Fruit fly (Drosophila melanogaster) whole organism, wandering third instar larva: ENCODE data around the gene CG13062.

Experiments used
- Hr78 ChIP-seq: fragments of >200 bp; optimal IDR thresholded peaks from 2 replicates; lab custom pipeline; 2017; ENCODE audit warnings: missing biosample characterization, missing genetic modification characterization
- Mio ChIP-seq: sonication (Bioruptor generic); optimal IDR thresholded peaks from 2 replicates; lab custom pipeline; 2016; ENCODE audit warnings: missing biosample characterization, missing genetic modification characterization
- Myc ChIP-seq: fragments of >200 bp; optimal IDR thresholded peaks from 2 replicates; lab custom pipeline; 2017
- N ChIP-seq: fragments of >200 bp; optimal IDR thresholded peaks from 2 replicates; lab custom pipeline; 2018; ENCODE audit warnings: missing biosample characterization, missing external identifiers, missing genetic modification characterization
- foxo ChIP-seq, 2 experiments: fragments of 200-800 bp; sonication (Bioruptor generic); optimal IDR thresholded peaks; 2 replicates in 1 of 2; 3 replicates in 1 of 2; lab custom pipeline; 2016 to 2017; ENCODE audit warnings: missing biosample characterization in 2 of 2, missing genetic modification characterization in 2 of 2
- fru ChIP-seq: fragments of 200-800 bp; sonication (Bioruptor generic); optimal IDR thresholded peaks from 3 replicates; lab custom pipeline; 2016; ENCODE audit warnings: missing biosample characterization, mild to moderate bottlenecking, missing genetic modification characterization
- pan ChIP-seq: fragments of >200 bp; optimal IDR thresholded peaks from 2 replicates; lab custom pipeline; 2017
- usp ChIP-seq: fragments of >200 bp; optimal IDR thresholded peaks from 2 replicates; lab custom pipeline; 2017; ENCODE audit warnings: missing biosample characterization, missing genetic modification characterization
- woc ChIP-seq: sonication (Bioruptor generic); optimal IDR thresholded peaks from 2 replicates; lab custom pipeline; 2016; ENCODE audit warnings: missing biosample characterization, mild to moderate bottlenecking, missing genetic modification characterization

dm6 chr3L:16329495-16329894 lies 15.4 kb downstream of the CG13062 start, which contains the start of gene CG33061:
- TF ChIP-seq Mio (GFP tag; lab: Kevin White, UChicago) (no peak), woc (no peak), pan (lab: Kevin White, UChicago) (no peak), foxo (GFP tag; optimal IDR thresholded peaks at IDR 0.05; lab: Kevin White, UChicago) (no peak), fru (GFP tag; lab: Kevin White, UChicago) (no peak), Myc (lab: Kevin White, UChicago) (no peak), N (GFP tag; lab: Kevin White, UChicago) (no peak), usp (GFP tag; lab: Kevin White, UChicago) (no peak), Hr78 (GFP tag; lab: Kevin White, UChicago) (no peak)
